Fruit fly (Drosophila melanogaster) ovary, adult (tissue): Measurements from ENCODE around the gene CG10469.

ENCODE experiments used
- CG17801 ChIP-seq: fragments of 200-800 bp; optimal IDR thresholded peaks from 2 replicates; lab custom pipeline; 2019; ENCODE audit warnings: missing biosample characterization, mild to moderate bottlenecking, missing genetic modification characterization, moderate library complexity; ENCODE audit not compliant: partially characterized antibody

Gene CG10469

DNA sequence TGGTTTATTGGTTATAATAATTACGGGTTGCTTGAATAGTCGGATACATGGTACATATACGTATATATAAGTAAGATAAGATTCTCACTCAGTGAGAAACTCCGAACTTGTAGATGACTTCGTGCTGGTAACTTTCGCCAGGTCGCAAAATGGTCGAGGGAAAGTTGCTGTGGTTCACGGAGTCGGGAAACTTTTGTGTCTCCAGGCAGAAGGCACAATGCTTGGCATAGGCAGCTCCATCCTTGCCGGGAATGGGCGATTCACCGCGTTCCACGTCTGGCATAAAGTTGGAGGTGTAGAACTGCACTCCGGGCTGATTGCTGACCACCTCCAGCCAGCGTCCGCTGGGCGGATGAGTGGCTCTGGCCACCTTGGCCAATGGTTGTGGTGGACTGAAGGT is at the start of gene CG10469:
Gene CG10469 (minus strand): TSS at position 101 of the 400 bp plus-strand sequence.
- no peak for TF ChIP-seq CG17801

DNA sequence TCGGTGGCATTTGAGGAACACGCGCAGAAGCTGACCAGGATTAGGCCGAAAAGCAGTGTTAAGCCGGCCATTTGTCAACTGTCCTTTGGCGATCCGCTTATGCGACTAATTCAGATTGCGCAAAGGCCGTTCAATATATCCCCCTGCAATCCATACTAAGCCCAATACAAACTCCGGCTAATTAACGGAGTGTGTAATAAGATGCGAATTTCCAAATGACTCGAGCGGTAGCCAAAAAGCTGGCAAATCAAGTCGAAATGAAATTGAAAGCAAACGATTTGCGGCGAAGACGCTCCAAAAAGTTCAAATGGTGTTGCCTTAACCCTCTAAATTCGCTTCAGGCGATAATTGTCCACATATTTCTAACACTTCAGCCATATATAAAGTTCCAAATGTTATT is 49.2 kb upstream of the CG10469 start, which contains the start of gene Cpr65Aw:
Gene Cpr65Aw (minus strand): TSS at position 101 of the 400 bp plus-strand sequence.
- no peak for TF ChIP-seq CG17801

DNA sequence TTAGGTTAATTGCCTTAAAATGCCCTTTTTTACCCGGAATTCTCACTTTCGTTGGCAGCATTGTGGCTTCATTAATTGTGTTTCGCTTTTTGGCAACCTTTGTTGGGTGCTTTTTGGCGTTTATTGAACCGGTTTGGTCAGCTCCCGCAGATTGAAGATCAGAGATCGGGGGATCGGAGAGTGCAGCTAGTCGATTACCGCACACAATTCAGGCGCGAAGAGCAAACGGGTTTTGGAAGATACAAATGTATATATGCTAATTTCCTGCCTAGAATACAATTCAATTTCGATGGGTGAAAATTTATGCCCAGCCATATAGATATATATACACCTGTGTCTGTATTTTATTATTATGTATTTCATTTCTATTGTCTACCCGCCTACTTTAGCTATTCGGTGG is 48.4 kb upstream of the CG10469 start:
- TF ChIP-seq CG17801 = no peak

DNA sequence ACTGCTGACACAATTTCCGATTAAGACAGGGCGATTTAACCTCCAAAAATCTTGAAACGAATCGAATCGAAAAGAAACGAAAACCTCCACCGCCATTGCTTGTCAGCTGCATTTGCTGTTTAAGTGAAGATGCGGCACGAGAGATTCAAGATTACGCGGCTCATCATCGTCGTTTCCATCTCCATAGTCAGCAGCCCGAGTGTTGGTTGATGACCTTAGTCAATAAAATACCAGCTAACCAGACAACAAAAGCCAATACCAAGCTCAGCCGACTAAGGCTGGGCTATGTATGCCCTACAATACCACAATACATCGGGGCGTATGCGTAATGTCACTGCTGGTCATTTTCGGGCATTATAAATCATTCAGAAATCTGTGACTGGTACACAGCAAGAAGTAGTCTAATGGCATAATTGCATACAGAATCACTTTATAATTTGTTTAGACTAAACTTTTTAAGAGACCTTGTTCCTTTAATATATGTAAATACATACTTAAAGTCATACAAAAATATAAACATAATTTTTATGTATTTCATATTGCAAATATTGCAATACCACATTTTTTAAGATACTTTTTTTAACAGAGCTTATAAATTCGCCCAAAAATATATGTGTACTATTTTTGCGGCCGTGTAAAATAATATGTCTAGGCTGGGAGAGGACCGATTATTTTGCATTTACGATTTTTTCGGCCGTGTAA is 47.8 kb upstream of the CG10469 start:
- TF ChIP-seq CG17801 = no peak

DNA sequence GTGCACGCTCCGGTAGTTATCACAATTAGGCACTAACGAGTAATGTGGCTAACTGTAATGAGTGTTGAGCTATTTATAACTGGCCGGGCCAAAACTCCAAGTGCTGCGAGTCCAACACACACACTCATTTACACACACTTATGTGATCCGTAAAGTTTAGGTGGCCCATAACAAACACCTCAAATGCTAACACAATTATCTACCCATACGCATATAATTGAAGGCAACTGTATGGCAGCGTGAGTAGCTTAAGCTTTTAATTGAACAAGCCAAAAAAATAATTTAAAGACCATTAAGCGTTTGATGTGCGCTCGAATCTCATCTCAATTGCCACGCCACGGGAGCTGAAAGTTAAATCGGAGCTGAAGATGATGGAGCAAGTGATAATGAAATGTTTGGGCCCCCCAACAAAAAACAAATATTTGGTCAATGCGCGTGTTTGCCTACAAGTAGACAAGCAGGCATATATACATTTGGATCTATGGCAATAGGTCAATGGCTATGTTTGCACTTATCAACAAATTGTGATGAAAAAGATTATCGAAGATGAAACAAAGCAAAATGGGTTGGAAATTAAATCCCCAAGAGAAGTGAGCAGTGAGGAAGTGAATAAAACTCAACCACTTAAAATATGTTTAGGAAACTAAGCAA is 46.9 kb upstream of the CG10469 start, which contains the start of gene Cpr65Av:
Gene Cpr65Av (minus strand): TSS at position 51 of the 651 bp plus-strand sequence.
- no peak for TF ChIP-seq CG17801

DNA sequence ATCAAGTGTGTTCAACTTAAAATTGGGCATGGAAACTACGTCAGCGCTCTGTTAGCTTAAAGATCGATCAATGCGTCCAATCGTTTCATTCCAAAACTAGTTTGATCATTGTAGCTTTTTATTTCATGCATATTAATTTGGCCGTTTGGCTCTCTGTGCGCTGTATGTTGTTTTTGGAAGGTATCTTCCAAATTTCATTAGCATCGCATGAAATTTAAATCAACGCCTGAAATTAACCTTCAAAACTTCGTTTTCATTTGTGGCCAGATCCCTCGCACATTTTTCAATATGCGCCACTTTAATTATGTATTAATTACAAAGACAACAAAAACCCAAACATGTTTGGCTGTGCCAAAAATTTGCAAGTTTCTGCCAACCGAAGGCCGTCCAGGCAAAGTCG is 45.5 kb upstream of the CG10469 start:
- no peak for TF ChIP-seq CG17801

DNA sequence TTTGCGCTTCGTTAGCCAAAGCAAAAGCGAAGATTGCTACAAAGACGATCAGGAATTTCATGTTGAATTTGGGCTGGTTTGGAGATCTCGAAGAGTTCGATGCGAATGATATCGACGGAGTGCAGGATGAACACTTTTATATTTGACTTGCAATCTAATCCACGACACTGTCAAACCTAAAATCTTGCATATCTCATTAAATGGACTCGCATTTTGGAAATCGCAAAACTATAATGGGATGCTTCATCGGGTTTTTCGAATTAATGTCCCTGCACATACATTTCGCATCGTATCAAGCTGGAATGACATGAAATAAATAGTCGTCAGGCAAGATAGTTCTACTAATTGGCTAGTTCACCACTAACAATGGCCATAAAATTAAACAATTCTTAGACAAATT is 44.9 kb upstream of the CG10469 start, which contains the start of gene Lcp65Ae:
Gene Lcp65Ae (minus strand): TSS at position 101 of the 400 bp plus-strand sequence.
- no peak for TF ChIP-seq CG17801

DNA sequence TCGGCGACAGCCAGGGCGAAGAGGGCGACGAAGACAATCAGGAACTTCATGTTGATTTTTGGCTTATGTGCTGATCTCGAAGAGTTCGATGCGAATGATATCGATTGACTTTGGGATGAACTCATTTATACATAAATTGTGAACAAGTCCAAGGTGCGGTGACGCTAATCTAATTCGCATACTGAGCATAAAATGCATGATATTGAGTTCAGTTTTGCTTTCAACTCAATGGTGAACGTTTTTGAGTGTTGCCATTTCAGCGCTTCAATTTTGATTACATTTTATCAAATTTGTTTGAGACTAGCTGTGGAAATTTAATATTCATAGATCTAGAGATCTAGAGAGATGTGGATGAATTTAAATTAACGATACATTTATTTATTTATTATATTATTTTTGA is 43.6 kb upstream of the CG10469 start, which contains the start of gene Lcp65Af:
Gene Lcp65Af (minus strand): TSS at position 101 of the 400 bp plus-strand sequence.
- TF ChIP-seq CG17801 = no peak

DNA sequence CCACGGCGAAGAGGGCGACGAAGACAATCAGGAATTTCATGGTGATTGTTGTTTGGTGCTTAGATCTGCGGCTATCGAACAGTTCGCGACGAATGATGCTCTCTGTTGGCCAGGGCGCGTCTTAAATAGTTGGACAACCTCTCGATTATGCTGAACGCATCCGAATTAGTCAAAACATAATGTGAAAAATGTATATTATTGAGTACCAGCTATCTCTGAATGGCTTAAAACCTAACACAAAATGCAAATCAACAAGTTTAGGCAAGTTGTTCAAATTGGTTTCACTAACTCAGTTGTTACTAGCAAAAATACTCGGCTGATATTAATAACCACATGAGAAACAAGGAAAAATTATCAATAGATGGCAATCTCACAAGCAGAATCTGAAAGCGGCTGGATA is 42.1 kb upstream of the CG10469 start, which contains the start of gene Lcp65Ag1:
Gene Lcp65Ag1 (minus strand): TSS at position 101 of the 400 bp plus-strand sequence.
- TF ChIP-seq CG17801 = no peak

DNA sequence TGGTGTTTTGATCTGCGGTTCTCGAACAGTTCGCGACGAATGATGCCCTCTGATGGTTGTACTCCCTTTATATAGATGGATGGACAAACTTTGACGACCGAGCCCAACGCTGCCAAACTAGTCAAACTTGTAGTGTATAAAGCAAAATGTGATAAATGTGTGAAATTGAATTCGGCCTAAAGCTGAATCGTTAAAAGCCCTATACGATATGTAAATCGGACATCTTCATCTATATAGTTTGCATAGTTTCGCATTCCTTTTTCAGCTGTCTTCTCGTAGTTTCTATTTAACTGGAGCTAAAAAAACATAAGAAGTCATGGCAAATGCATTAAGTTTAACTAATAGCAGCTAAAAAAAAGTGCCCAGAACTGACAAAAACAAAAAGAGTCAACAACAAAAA is 40.4 kb upstream of the CG10469 start, which contains the start of gene Lcp65Ag2:
Gene Lcp65Ag2 (minus strand): TSS at position 48 of the 400 bp plus-strand sequence.
- TF ChIP-seq CG17801 = no peak

DNA sequence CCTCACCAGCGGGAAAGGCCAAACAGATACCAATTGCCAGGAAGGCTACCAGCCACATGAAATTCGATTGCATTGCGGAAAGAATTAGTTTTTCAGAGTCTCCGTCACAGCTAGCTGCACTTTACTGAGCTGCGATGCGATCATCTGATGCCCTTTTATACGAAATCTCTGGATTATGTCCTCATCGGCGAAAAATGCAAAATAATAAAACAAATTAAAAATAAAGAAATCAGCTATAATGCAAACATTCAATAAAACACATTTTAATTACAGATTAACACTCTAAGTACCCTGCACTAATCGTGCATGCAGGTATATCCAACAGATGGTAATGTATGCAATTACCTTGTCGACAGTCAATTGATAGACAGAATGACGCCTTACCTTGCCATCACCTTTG is 38.9 kb upstream of the CG10469 start, which contains the start of gene Cpr65Au:
Gene Cpr65Au (minus strand): TSS at position 101 of the 400 bp plus-strand sequence.
- no peak for TF ChIP-seq CG17801

DNA sequence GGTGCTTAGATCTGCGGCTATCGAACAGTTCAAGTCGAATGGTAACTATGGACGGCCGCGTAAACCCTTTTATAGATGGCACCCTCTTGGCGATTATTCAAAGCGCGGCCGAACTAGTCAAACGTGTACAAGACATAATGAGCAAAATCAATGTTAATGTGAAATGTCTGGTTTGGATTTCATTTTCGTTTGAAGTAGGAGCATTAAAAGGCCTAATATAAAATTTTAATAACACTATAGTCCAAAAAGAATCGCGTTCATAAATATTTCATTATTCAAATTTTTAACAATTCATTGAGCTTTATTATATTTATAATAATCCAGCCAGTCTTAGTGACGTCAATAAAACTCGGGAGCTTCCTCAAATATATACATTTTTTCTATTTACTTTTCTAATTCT is 37.8 kb upstream of the CG10469 start, which contains the start of gene Lcp65Ag3:
Gene Lcp65Ag3 (minus strand): TSS at position 46 of the 400 bp plus-strand sequence.
- no peak for TF ChIP-seq CG17801

DNA sequence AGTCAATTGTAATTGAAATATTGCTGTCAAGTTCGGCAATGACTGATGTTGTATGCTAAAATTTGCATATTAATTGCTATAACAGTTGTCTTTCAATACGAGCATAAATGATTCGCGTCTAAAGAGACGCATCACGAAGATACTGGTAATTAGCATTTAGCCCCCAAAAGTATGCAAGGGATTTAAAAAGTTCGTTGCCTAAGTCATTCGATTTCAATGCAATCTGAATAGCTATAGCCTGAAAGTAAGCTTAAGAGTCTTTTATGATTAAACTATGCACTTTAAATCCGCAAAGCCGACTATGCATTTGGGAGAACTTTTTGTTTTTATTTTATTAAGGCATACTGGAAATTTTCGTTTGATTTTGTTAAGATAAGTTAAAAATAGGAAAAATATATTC is 36.5 kb upstream of the CG10469 start:
- TF ChIP-seq CG17801 = no peak

DNA sequence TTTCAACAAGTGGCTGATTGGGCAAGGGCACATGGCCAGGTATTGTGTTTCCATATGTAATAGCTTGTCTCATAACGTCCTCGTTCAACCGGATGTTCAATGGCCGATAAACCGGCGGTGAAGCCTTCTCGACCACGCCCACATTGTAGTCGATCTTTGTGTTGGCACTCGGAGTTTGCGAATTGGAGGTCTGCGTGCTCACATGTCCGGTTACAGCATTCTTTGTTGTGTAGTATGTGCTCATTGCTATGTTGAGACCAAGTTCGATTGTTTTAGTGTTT is 32.2 kb upstream of the CG10469 start:
- TF ChIP-seq CG17801 = no peak

DNA sequence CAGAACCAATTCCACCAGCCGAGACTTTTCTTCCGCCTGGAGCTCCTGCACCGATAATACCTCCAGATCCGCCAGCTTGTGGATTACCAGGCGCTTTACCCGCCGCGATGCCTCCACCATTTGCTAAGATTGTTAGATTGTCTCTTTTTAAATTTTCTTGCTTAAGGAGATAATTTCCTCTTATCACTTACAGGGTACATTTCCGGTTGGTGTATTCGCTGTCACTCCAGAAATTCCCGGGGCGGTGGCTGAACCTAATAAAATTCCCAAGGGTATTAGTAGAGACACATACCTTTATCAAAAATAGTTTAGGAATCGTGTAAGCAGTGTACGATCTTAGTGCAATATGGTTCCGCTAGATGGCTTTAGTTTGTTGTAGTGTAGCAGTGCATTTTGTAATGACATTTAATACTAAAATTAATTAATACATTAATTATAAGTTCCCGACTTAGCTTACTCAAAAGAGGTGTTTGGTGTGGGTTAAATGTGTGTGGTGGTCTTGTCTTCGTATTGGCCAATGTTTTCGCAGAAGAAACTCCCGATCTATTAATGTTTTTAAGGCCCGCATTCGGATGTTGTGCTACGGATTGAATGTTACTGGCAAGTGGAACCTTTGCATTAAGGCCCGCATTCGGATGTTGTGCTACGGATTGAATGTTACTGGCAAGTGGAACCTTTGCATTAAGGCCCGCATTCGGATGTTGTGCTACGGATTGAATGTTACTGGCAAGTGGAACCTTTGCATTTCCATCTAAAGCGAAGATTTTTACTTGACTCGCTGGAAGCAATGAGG is 31.7 kb upstream of the CG10469 start:
- no peak for TF ChIP-seq CG17801

DNA sequence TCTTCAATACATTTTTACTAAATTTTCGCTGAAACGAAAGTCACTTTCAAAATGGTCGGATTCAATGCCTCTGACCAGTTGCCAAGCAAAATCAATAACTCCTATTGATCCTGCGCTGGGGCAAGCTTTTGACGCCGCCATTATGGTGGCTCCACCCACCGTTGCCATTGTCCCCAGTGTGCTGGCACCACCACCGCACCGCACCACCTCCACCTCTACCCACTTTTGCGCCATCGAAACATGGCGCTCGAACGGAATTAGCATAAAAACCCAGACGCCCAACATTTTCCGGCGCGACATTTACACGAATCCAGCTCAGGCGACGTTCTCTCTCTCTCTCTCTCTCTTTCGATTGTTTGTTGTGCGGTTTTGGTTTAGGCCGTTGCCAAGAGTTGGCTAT is 23.8 kb upstream of the CG10469 start:
- no peak for TF ChIP-seq CG17801

DNA sequence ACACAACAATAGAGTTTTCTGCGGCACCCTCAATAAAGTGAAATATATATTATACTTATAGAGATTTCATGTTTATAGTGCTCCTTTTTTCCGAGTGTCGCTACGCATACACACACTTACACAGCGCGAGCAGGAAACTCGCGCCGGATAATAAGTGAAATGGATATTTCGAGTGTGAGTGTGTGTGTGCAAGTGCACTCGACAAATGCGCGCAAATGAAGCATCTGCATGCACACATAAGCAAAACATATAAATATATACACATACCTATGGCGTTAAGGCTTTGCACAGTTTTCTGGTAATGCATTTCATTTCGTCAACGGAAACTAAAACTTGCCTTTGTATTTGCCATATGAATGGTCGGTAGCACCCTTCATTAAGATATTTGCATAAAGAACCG is 22.4 kb upstream of the CG10469 start:
- TF ChIP-seq CG17801 = no peak
